Fruit fly (Drosophila melanogaster): ENCODE data around the gene CG17625.

Gene CG17625

dm6 chr3R:22668622-22669021 is 18.0 kb upstream of the CG17625 start:
- TF ChIP-seq Ets98B (GFP tag; IDR thresholded peaks at IDR 0.05) = peak; percentile 15; the same call in 1 of the 2 replicates
- no peak for TF ChIP-seq CG12605 (GFP tag; IDR thresholded peaks at IDR 0.05)
- TF ChIP-seq Pif1A (GFP tag; optimal IDR thresholded peaks at IDR 0.05) = peak; percentile 39
- TF ChIP-seq CG10348 (GFP tag; IDR thresholded peaks at IDR 0.05) = no peak
- TF ChIP-seq EcR (GFP tag; optimal IDR thresholded peaks at IDR 0.05) = no peak
- no peak for TF ChIP-seq CG8159 (tag; optimal IDR thresholded peaks at IDR 0.05)
- TF ChIP-seq Pif1B (GFP tag; optimal IDR thresholded peaks at IDR 0.05) = peak; percentile 11
- TF ChIP-seq fd96Ca (GFP tag; IDR thresholded peaks at IDR 0.05) = no peak
- peak; percentile 27 for TF ChIP-seq CG14655 (GFP tag; optimal IDR thresholded peaks at IDR 0.05)
- no peak for TF ChIP-seq CG34367 (tag; optimal IDR thresholded peaks at IDR 0.05)
- peak; percentile 25 for TF ChIP-seq CG9948 (tag; optimal IDR thresholded peaks at IDR 0.05)
- no peak for TF ChIP-seq CG8301 (tag; optimal IDR thresholded peaks at IDR 0.05)
- TF ChIP-seq rn (GFP tag; IDR thresholded peaks at IDR 0.05) = no peak
- TF ChIP-seq CG4496 (GFP tag; IDR thresholded peaks at IDR 0.05) = peak; percentile 67
- no peak for TF ChIP-seq gl (tag; optimal IDR thresholded peaks at IDR 0.05)
- peak; percentile 53; the same call in 1 of the 2 replicates for TF ChIP-seq CG32121 (GFP tag; IDR thresholded peaks at IDR 0.05)
- peak; percentile 11 for TF ChIP-seq CG17806 (tag; optimal IDR thresholded peaks at IDR 0.05)
- no peak for TF ChIP-seq D1 (tag; optimal IDR thresholded peaks at IDR 0.05)
- TF ChIP-seq Snoo (tag; optimal IDR thresholded peaks at IDR 0.05) = no peak
- TF ChIP-seq CG13204 (GFP tag; optimal IDR thresholded peaks at IDR 0.05) = no peak
- peak; percentile 22 for TF ChIP-seq CG15710 (tag; optimal IDR thresholded peaks at IDR 0.05)

dm6 chr3R:22669121-22669520 is 17.5 kb upstream of the CG17625 start:
- TF ChIP-seq CG32121 (GFP tag; IDR thresholded peaks at IDR 0.05) (no peak), CG4496 (GFP tag; IDR thresholded peaks at IDR 0.05) (no peak), Pif1A (GFP tag; optimal IDR thresholded peaks at IDR 0.05) (no peak), EcR (GFP tag; optimal IDR thresholded peaks at IDR 0.05) (no peak), Pif1B (GFP tag; optimal IDR thresholded peaks at IDR 0.05) (no peak), gl (tag; optimal IDR thresholded peaks at IDR 0.05) (no peak), CG10348 (GFP tag; IDR thresholded peaks at IDR 0.05) (no peak), CG34367 (tag; optimal IDR thresholded peaks at IDR 0.05) (no peak), Ets98B (GFP tag; IDR thresholded peaks at IDR 0.05) (no peak), CG15710 (tag; optimal IDR thresholded peaks at IDR 0.05) (no peak), Snoo (tag; optimal IDR thresholded peaks at IDR 0.05) (no peak), fd96Ca (GFP tag; IDR thresholded peaks at IDR 0.05) (no peak), CG17806 (tag; optimal IDR thresholded peaks at IDR 0.05) (no peak), CG9948 (tag; optimal IDR thresholded peaks at IDR 0.05) (no peak), CG8159 (tag; optimal IDR thresholded peaks at IDR 0.05) (no peak), D1 (tag; optimal IDR thresholded peaks at IDR 0.05) (no peak), CG13204 (GFP tag; optimal IDR thresholded peaks at IDR 0.05) (no peak), CG12605 (GFP tag; IDR thresholded peaks at IDR 0.05) (no peak), rn (GFP tag; IDR thresholded peaks at IDR 0.05) (no peak)

DNA sequence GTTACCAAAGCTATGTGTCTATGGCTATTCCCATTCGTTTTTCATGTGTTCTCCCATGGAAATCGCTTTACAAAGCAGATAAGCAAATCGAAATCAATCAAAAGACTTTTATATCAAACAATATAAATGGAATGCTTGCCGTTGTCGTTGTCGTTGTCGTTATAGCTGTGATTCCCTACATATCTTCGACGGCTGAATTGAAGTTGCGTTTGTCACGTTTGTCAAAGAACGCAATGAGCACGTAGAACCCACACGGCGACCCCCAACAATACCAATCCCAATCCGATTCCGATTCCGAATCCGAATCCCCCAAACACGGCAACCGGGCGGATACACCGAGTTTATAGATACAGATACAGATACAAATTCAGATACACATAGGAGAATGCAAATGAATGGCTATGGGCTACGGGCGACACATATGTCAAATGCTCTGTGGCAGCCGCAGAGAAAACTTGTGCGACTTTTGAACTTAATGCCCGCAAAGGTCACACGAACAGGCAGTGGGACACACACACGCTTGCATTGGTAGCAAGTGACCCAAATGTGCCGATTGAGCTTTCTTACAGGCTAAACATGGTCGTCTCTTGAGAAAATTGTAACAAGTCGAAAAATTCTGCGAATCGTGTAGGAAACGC is 16.7 kb upstream of the CG17625 start:
- TF ChIP-seq CG32121 (GFP tag; IDR thresholded peaks at IDR 0.05) (no peak), Pif1B (GFP tag; optimal IDR thresholded peaks at IDR 0.05) (no peak), CG14655 (GFP tag; optimal IDR thresholded peaks at IDR 0.05) (no peak), CG9948 (tag; optimal IDR thresholded peaks at IDR 0.05) (no peak), CG34367 (tag; optimal IDR thresholded peaks at IDR 0.05) (no peak), Ets98B (GFP tag; IDR thresholded peaks at IDR 0.05) (no peak), Pif1A (GFP tag; optimal IDR thresholded peaks at IDR 0.05) (no peak), D1 (tag; optimal IDR thresholded peaks at IDR 0.05) (no peak), CG10348 (GFP tag; IDR thresholded peaks at IDR 0.05) (no peak), CG4496 (GFP tag; IDR thresholded peaks at IDR 0.05) (no peak), CG12605 (GFP tag; IDR thresholded peaks at IDR 0.05) (no peak), CG17806 (tag; optimal IDR thresholded peaks at IDR 0.05) (no peak), CG8301 (tag; optimal IDR thresholded peaks at IDR 0.05) (no peak), EcR (GFP tag; optimal IDR thresholded peaks at IDR 0.05) (no peak)

DNA sequence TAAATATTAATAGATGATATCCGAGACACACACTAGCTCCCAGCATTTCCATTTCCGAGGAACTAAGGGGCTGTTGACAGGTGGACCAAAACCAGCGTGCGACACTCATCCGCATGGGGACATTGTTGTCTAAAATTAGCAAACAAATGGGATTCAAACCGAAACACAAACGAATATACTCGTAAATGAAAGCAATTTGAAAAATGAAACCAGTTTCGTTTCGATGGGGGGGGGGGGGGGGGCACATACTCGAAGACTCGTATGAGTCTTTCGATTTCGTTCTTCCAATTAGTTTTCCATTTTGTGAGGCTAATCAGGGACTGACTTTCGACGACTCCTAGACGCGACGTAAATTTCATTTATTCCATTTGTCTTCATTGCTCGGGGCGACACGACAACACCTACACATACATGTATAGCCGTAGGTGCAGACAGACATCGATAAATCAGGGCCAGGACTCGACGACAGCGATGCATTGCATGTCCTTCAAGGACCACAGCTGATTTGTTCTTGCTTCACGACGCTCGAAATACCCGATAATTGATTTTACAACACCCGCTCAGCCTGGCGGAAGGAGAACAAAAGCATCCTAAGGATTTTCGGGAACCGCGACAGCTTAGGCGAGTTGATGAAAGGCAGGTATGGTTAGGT is 13.8 kb upstream of the CG17625 start:
- TF ChIP-seq CG9948 (tag; optimal IDR thresholded peaks at IDR 0.05) (no peak), Ets98B (GFP tag; IDR thresholded peaks at IDR 0.05) (no peak)

dm6 chr3R:22673528-22673959 is 13.1 kb upstream of the CG17625 start:
- no peak for TF ChIP-seq Ets98B (GFP tag; IDR thresholded peaks at IDR 0.05)
- peak; percentile 76 for TF ChIP-seq CG8159 (tag; optimal IDR thresholded peaks at IDR 0.05)
- TF ChIP-seq Pif1B (GFP tag; optimal IDR thresholded peaks at IDR 0.05) = peak; percentile 45
- TF ChIP-seq CG12605 (GFP tag; IDR thresholded peaks at IDR 0.05) = no peak
- TF ChIP-seq CG9948 (tag; optimal IDR thresholded peaks at IDR 0.05) = peak; percentile 67
- peak; percentile 12 for TF ChIP-seq CG8301 (tag; optimal IDR thresholded peaks at IDR 0.05)
- TF ChIP-seq rn (GFP tag; IDR thresholded peaks at IDR 0.05) = no peak
- peak; percentile 62 for TF ChIP-seq CG15710 (tag; optimal IDR thresholded peaks at IDR 0.05)
- peak; percentile 51 for TF ChIP-seq CG34367 (tag; optimal IDR thresholded peaks at IDR 0.05)
- peak; percentile 10 for TF ChIP-seq D1 (tag; optimal IDR thresholded peaks at IDR 0.05)
- TF ChIP-seq Snoo (tag; optimal IDR thresholded peaks at IDR 0.05) = no peak
- peak; percentile 61 for TF ChIP-seq CG17806 (tag; optimal IDR thresholded peaks at IDR 0.05)

dm6 chr3R:22675447-22675846 is 11.2 kb upstream of the CG17625 start:
- TF ChIP-seq Snoo (tag; optimal IDR thresholded peaks at IDR 0.05) = no peak
- TF ChIP-seq CG34367 (tag; optimal IDR thresholded peaks at IDR 0.05) = no peak
- TF ChIP-seq EcR (GFP tag; optimal IDR thresholded peaks at IDR 0.05) = peak; percentile 81
